Fruit fly (Drosophila melanogaster) whole organism, adult: ENCODE results near the gene CecB.

Experiments used
- CG11617 ChIP-seq: fragments of 200-800 bp; sonication (Bioruptor generic); optimal IDR thresholded peaks from 2 replicates; lab custom pipeline; 2017; ENCODE audit warnings: mild to moderate bottlenecking, missing biosample characterization, missing genetic modification reagents, missing genetic modification characterization
- CG12768 ChIP-seq: fragments of 200-800 bp; sonication (Bioruptor generic); optimal IDR thresholded peaks from 2 replicates; lab custom pipeline; 2017; ENCODE audit warnings: missing biosample characterization, missing genetic modification characterization, mild to moderate bottlenecking, moderate library complexity, missing genetic modification reagents
- CG14711 ChIP-seq: fragments of 200-800 bp; sonication (Bioruptor generic); optimal IDR thresholded peaks from 2 replicates; lab custom pipeline; 2018; ENCODE audit warnings: missing biosample characterization, mild to moderate bottlenecking, missing genetic modification characterization, moderate library complexity
- CG1620 ChIP-seq: fragments of 200-800 bp; sonication (Bioruptor generic); optimal IDR thresholded peaks from 2 replicates; lab custom pipeline; 2016; ENCODE audit warnings: missing biosample characterization, missing genetic modification characterization
- CG33017 ChIP-seq: fragments of 200-800 bp; sonication (Bioruptor generic); optimal IDR thresholded peaks from 2 replicates; lab custom pipeline; 2018; ENCODE audit warnings: missing biosample characterization, mild to moderate bottlenecking, missing genetic modification characterization, moderate library complexity
- CG5204 ChIP-seq: fragments of 200-800 bp; sonication (Bioruptor generic); optimal IDR thresholded peaks from 2 replicates; lab custom pipeline; 2016; ENCODE audit warnings: missing biosample characterization, missing genetic modification characterization
- CG7045 ChIP-seq: fragments of 200-800 bp; sonication (Bioruptor generic); optimal IDR thresholded peaks from 2 replicates; lab custom pipeline; 2017; ENCODE audit warnings: missing biosample characterization, mild to moderate bottlenecking, missing genetic modification characterization
- CG7101 ChIP-seq: fragments of 200-800 bp; sonication (Bioruptor generic); optimal IDR thresholded peaks from 2 replicates; lab custom pipeline; 2018; ENCODE audit warnings: missing biosample characterization, mild to moderate bottlenecking, missing genetic modification characterization, moderate library complexity
- Clk ChIP-seq: fragments of 200-800 bp; sonication (Bioruptor generic); optimal IDR thresholded peaks from 2 replicates; lab custom pipeline; 2017; ENCODE audit warnings: missing biosample characterization, missing genetic modification characterization
- Crg-1 ChIP-seq: fragments of 200-800 bp; sonication (Bioruptor generic); optimal IDR thresholded peaks from 2 replicates; lab custom pipeline; 2016; ENCODE audit warnings: missing biosample characterization, missing genetic modification characterization
- Hr96 ChIP-seq: fragments of 200-800 bp; sonication (Bioruptor generic); optimal IDR thresholded peaks from 2 replicates; lab custom pipeline; 2016; ENCODE audit warnings: missing biosample characterization, missing genetic modification characterization
- Mnt ChIP-seq: fragments of 200-800 bp; sonication (Bioruptor generic); optimal IDR thresholded peaks from 2 replicates; lab custom pipeline; 2016; ENCODE audit warnings: missing biosample characterization, mild to moderate bottlenecking, missing genetic modification characterization
- bab1 ChIP-seq: fragments of 200-800 bp; sonication (Bioruptor generic); optimal IDR thresholded peaks from 3 replicates; lab custom pipeline; 2019; ENCODE audit warnings: missing biosample characterization, mild to moderate bottlenecking, missing genetic modification characterization, moderate library complexity
- cic ChIP-seq: fragments of 200-800 bp; sonication (Bioruptor generic); optimal IDR thresholded peaks from 2 replicates; lab custom pipeline; 2017; ENCODE audit warnings: missing biosample characterization, mild to moderate bottlenecking, missing genetic modification characterization, moderate library complexity
- cnc ChIP-seq, 2 experiments: fragments of >200 bp; optimal IDR thresholded peaks; 2 replicates each; lab custom pipeline; 2017
- kay ChIP-seq: fragments of 200-800 bp; sonication (Bioruptor generic); peaks from one replicate; lab custom pipeline; 2016; ENCODE audit warnings: missing biosample characterization, missing genetic modification characterization, borderline replicate concordance
- ovo ChIP-seq: fragments of 200-800 bp; sonication (Bioruptor generic); optimal IDR thresholded peaks from 2 replicates; lab custom pipeline; 2016; ENCODE audit warnings: missing biosample characterization, missing genetic modification characterization
- pad ChIP-seq: fragments of 200-800 bp; sonication (Bioruptor generic); optimal IDR thresholded peaks from 3 replicates; lab custom pipeline; 2017; ENCODE audit warnings: missing biosample characterization, missing genetic modification characterization, mild to moderate bottlenecking, moderate library complexity, missing genetic modification reagents
- tj ChIP-seq: fragments of 200-800 bp; sonication (Bioruptor generic); optimal IDR thresholded peaks from 3 replicates; lab custom pipeline; 2017; ENCODE audit warnings: missing biosample characterization, mild to moderate bottlenecking, missing genetic modification characterization, moderate library complexity
- toe ChIP-seq: fragments of 200-800 bp; sonication (Bioruptor generic); optimal IDR thresholded peaks from 2 replicates; lab custom pipeline; 2016; ENCODE audit warnings: missing biosample characterization, missing genetic modification characterization

Gene CecB

dm6 chr3R:30247802-30248363, 34.3 kb upstream of the CecB start:
- TF ChIP-seq CG12768 (GFP tag; lab: Kevin White, UChicago) (peak; percentile 48), cnc (optimal IDR thresholded peaks at IDR 0.05; lab: Kevin White, UChicago) (no peak), CG14711 (peak; percentile 43)

- TF ChIP-seq CG5204 (GFP tag; lab: Kevin White, UChicago) (no peak), CG12768 (GFP tag; lab: Kevin White, UChicago) (no peak), CG11617 (GFP tag; lab: Kevin White, UChicago) (no peak), pad (GFP tag; lab: Kevin White, UChicago) (no peak), CG1620 (GFP tag; lab: Kevin White, UChicago) (no peak), ovo (GFP tag; lab: Kevin White, UChicago) (no peak), CG33017 (tag; lab: Kevin White, UChicago) (no peak), Crg-1 (GFP tag; lab: Kevin White, UChicago) (no peak)
These were observed 33.0 kb upstream of the CecB start, which contains the start of gene CG9733 for dm6 chr3R:30246603-30247002. TSS of gene CG9733 (minus strand) at chr3R:30246703.

dm6 chr3R:30245739-30246589, 32.4 kb upstream of the CecB start:
- TF ChIP-seq CG11617 (GFP tag; lab: Kevin White, UChicago): no peak
- TF ChIP-seq ovo (GFP tag; lab: Kevin White, UChicago): no peak
- TF ChIP-seq kay: peak; percentile 53
- no peak for TF ChIP-seq CG12768 (GFP tag; lab: Kevin White, UChicago)

dm6 chr3R:30243262-30243815, 29.7 kb upstream of the CecB start, which contains the start of gene CG9737:
TSS of gene CG9737 (minus strand) at chr3R:30243312.
- TF ChIP-seq tj (GFP tag; lab: Kevin White, UChicago) (peak; percentile 93), cnc (optimal IDR thresholded peaks at IDR 0.05; lab: Kevin White, UChicago) (no peak), kay (peak; percentile 8), CG5204 (GFP tag; lab: Kevin White, UChicago) (peak; percentile 26), CG7101 (tag; lab: Kevin White, UChicago) (no peak), toe (peak; percentile 71), CG33017 (tag; lab: Kevin White, UChicago) (peak; percentile 26), cic (GFP tag; lab: Kevin White, UChicago) (peak; percentile 44), Mnt (GFP tag; lab: Kevin White, UChicago) (no peak), CG11617 (GFP tag; lab: Kevin White, UChicago) (peak; percentile 40), ovo (GFP tag; lab: Kevin White, UChicago) (no peak), CG12768 (GFP tag; lab: Kevin White, UChicago) (peak; percentile 82), Crg-1 (GFP tag; lab: Kevin White, UChicago) (no peak), pad (GFP tag; lab: Kevin White, UChicago) (no peak), bab1 (GFP tag; lab: Kevin White, UChicago) (peak; percentile 67), CG7045 (GFP tag; lab: Kevin White, UChicago) (peak; percentile 35), CG14711 (no peak), CG1620 (GFP tag; lab: Kevin White, UChicago) (no peak), Hr96 (GFP tag; lab: Kevin White, UChicago) (peak; percentile 70), Clk (GFP tag; lab: Kevin White, UChicago) (no peak)

dm6 chr3R:30240245-30240644, 26.6 kb upstream of the CecB start:
- no peak for TF ChIP-seq cnc (optimal IDR thresholded peaks at IDR 0.05; lab: Kevin White, UChicago)
- TF ChIP-seq CG33017 (tag; lab: Kevin White, UChicago): no peak
- TF ChIP-seq Hr96 (GFP tag; lab: Kevin White, UChicago): no peak
- no peak for TF ChIP-seq CG12768 (GFP tag; lab: Kevin White, UChicago)
- no peak for TF ChIP-seq CG11617 (GFP tag; lab: Kevin White, UChicago)
- no peak for TF ChIP-seq Mnt (GFP tag; lab: Kevin White, UChicago)
- no peak for TF ChIP-seq Clk (GFP tag; lab: Kevin White, UChicago)
- TF ChIP-seq tj (GFP tag; lab: Kevin White, UChicago): no peak
- TF ChIP-seq toe: no peak
- TF ChIP-seq Crg-1 (GFP tag; lab: Kevin White, UChicago): no peak

- no peak for TF ChIP-seq cic (GFP tag; lab: Kevin White, UChicago)
- TF ChIP-seq pad (GFP tag; lab: Kevin White, UChicago): no peak
- no peak for TF ChIP-seq Mnt (GFP tag; lab: Kevin White, UChicago)
These were observed 24.0 kb upstream of the CecB start, which contains the start of gene CG43448 for dm6 chr3R:30237634-30238033. TSS of gene CG43448 (minus strand) at chr3R:30237734.
